Fruit fly (Drosophila melanogaster): ENCODE measurements around the gene CG10343.

CG10343 gene

dm6 chr2L:18742710-18743109 is 39.4 kb downstream of the CG10343 start (continued):
- TF ChIP-seq CG3919 (GFP tag; optimal IDR thresholded peaks at IDR 0.05) (no peak), Smox (GFP tag; optimal IDR thresholded peaks at IDR 0.05) (no peak), CG6792 (GFP tag; optimal IDR thresholded peaks at IDR 0.05) (no peak), Sox102F (GFP tag; optimal IDR thresholded peaks at IDR 0.05) (no peak), ss (GFP tag; optimal IDR thresholded peaks at IDR 0.05) (no peak), CG8319 (GFP tag; optimal IDR thresholded peaks at IDR 0.05) (no peak), CG3032 (tag; optimal IDR thresholded peaks at IDR 0.05) (no peak)

DNA sequence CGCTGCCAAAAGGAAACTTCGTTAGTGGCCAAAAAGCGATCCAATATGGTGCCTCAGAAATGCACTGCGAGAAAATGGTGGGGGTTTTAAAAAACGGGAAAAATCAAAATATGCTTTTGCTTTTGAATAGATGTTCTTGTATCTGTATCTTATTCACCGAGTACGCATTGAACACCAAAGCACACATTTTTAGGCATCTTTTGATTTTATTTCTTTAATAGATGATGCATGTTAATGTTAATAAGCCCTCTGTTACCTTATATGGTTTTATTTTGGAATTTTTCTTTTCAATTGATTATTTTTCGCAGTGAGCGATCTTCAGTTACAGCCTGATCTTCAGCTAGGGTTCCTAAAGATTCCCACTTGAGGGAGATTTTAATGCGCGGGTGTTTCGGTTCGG is 40.6 kb downstream of the CG10343 start:
- TF ChIP-seq CG11294 (GFP tag; IDR thresholded peaks at IDR 0.05) (no peak; the same call in 1 of the 2 replicates), CG6792 (GFP tag; optimal IDR thresholded peaks at IDR 0.05) (no peak), spab (GFP tag; optimal IDR thresholded peaks at IDR 0.05) (no peak), Sox14 (GFP tag; optimal IDR thresholded peaks at IDR 0.05) (peak; percentile 3), CG6808 (GFP tag; optimal IDR thresholded peaks at IDR 0.05) (no peak), CG32006 (GFP tag; optimal IDR thresholded peaks at IDR 0.05) (peak; percentile 66), CG8632 (GFP tag; optimal IDR thresholded peaks at IDR 0.05) (no peak), Hr4 (GFP tag; optimal IDR thresholded peaks at IDR 0.05) (peak; percentile 83), Sox102F (GFP tag; optimal IDR thresholded peaks at IDR 0.05) (no peak), acj6 (GFP tag; optimal IDR thresholded peaks at IDR 0.05) (no peak), CG4318 (GFP tag; optimal IDR thresholded peaks at IDR 0.05) (peak; percentile 48), dac (GFP tag; optimal IDR thresholded peaks at IDR 0.05) (peak; percentile 16), eg (GFP tag; IDR thresholded peaks at IDR 0.05) (peak; percentile 56; the same call in 1 of the 3 replicates), dsx (GFP tag; optimal IDR thresholded peaks at IDR 0.05; ENCODE audit: poor library complexity, severe bottlenecking) (no peak), lz (GFP tag; optimal IDR thresholded peaks at IDR 0.05) (no peak), CG8319 (GFP tag; optimal IDR thresholded peaks at IDR 0.05) (no peak), CG10631 (GFP tag; optimal IDR thresholded peaks at IDR 0.05) (peak; percentile 46), vri (GFP tag; optimal IDR thresholded peaks at IDR 0.05) (no peak), CG3032 (tag; optimal IDR thresholded peaks at IDR 0.05) (peak; percentile 10), Ets21C (GFP tag; optimal IDR thresholded peaks at IDR 0.05) (no peak), Met (GFP tag; optimal IDR thresholded peaks at IDR 0.05) (no peak), CG34406 (GFP tag; optimal IDR thresholded peaks at IDR 0.05) (no peak), CG6854 (GFP tag; optimal IDR thresholded peaks at IDR 0.05) (no peak), CG6163 (GFP tag; IDR thresholded peaks at IDR 0.05) (peak; percentile 34; the same call in 1 of the 3 replicates), ss (GFP tag; optimal IDR thresholded peaks at IDR 0.05) (no peak), Smox (GFP tag; optimal IDR thresholded peaks at IDR 0.05) (no peak), Eip75B (GFP tag; optimal IDR thresholded peaks at IDR 0.05) (no peak), CG15336 (GFP tag; IDR thresholded peaks at IDR 0.05) (peak; percentile 57; the same call in 1 of the 2 replicates), achi (GFP tag; optimal IDR thresholded peaks at IDR 0.05) (peak; percentile 45), CG11902 (GFP tag; optimal IDR thresholded peaks at IDR 0.05) (no peak), CG6276 (GFP tag; optimal IDR thresholded peaks at IDR 0.05) (peak; percentile 80), CG1621 (tag; optimal IDR thresholded peaks at IDR 0.05) (no peak), CG16779 (tag; optimal IDR thresholded peaks at IDR 0.05) (no peak), CG31627 (GFP tag; optimal IDR thresholded peaks at IDR 0.05) (no peak), fd59A (GFP tag; optimal IDR thresholded peaks at IDR 0.05) (no peak), Eip78C (GFP tag) (peak; percentile 82), OdsH (GFP tag; optimal IDR thresholded peaks at IDR 0.05) (peak; percentile 25), fkh (GFP tag; optimal IDR thresholded peaks at IDR 0.05) (no peak), fd85E (GFP tag; optimal IDR thresholded peaks at IDR 0.05) (no peak), net (GFP tag; optimal IDR thresholded peaks at IDR 0.05) (peak; percentile 49), Hr39 (GFP tag; optimal IDR thresholded peaks at IDR 0.05) (no peak), Sox15 (GFP tag; optimal IDR thresholded peaks at IDR 0.05) (no peak), CG11762 (GFP tag; optimal IDR thresholded peaks at IDR 0.05; ENCODE audit: insufficient read depth) (no peak), CG3919 (GFP tag; optimal IDR thresholded peaks at IDR 0.05) (peak; percentile 43), cyc (GFP tag; optimal IDR thresholded peaks at IDR 0.05) (no peak), topi (GFP tag; optimal IDR thresholded peaks at IDR 0.05) (no peak), Gug (GFP tag; IDR thresholded peaks at IDR 0.05) (peak; percentile 56), svp (GFP tag) (peak; percentile 36), Blimp-1 (GFP tag; optimal IDR thresholded peaks at IDR 0.05) (no peak)
